Worm (Caenorhabditis elegans) whole organism, late embryonic: Measurements from ENCODE around the gene deb-1.
A peak's percentile ranks its signal among the peaks of the same experiment; 100 is the strongest.

Experiments
- C08G9.2 ChIP-seq: sonication (generic microtip); optimal IDR thresholded peaks from 2 replicates; lab custom pipeline; 2016; ENCODE audit warnings: mild to moderate bottlenecking, missing genetic modification characterization, moderate library complexity, missing compliant biosample characterization
- C38D4.7 ChIP-seq: fragments of 200-800 bp; sonication (Bioruptor generic); optimal IDR thresholded peaks from 2 replicates; lab custom pipeline; 2018; ENCODE audit warnings: mild to moderate bottlenecking, missing genetic modification characterization, moderate library complexity, missing compliant biosample characterization
- F13H6.1 ChIP-seq: sonication (generic microtip); optimal IDR thresholded peaks from 2 replicates; lab custom pipeline; 2016; ENCODE audit warnings: missing genetic modification characterization, missing compliant biosample characterization
- K02D7.2 ChIP-seq: sonication (generic microtip); optimal IDR thresholded peaks from 2 replicates; lab custom pipeline; 2017; ENCODE audit warnings: mild to moderate bottlenecking, missing genetic modification characterization, missing compliant biosample characterization
- K09A11.1 ChIP-seq: sonication (generic microtip); optimal IDR thresholded peaks from 2 replicates; lab custom pipeline; 2017; ENCODE audit warnings: antibody characterized with exemption, mild to moderate bottlenecking, missing genetic modification characterization, missing compliant biosample characterization; ENCODE audit not compliant: insufficient read depth
- T23F11.4 ChIP-seq: fragments of 200-800 bp; sonication (Bioruptor generic); optimal IDR thresholded peaks from 2 replicates; lab custom pipeline; 2018; ENCODE audit warnings: mild to moderate bottlenecking, missing genetic modification characterization, missing compliant biosample characterization
- Y22D7AL.16 ChIP-seq: sonication (generic microtip); optimal IDR thresholded peaks from 2 replicates; lab custom pipeline; 2016; ENCODE audit warnings: missing genetic modification characterization, missing compliant biosample characterization
- ama-1 ChIP-seq: fragments of 150-350 bp; optimal IDR thresholded peaks from 2 replicates; lab custom pipeline; 2014
- ceh-14 ChIP-seq: sonication (generic microtip); optimal IDR thresholded peaks from 2 replicates; lab custom pipeline; 2016; ENCODE audit warnings: missing genotype, missing genetic modification characterization, missing compliant biosample characterization
- ceh-18 ChIP-seq: sonication (generic microtip); optimal IDR thresholded peaks from 2 replicates; lab custom pipeline; 2016; ENCODE audit warnings: missing genetic modification characterization, missing compliant biosample characterization
- ceh-19 ChIP-seq: fragments of 200-800 bp; sonication (Bioruptor generic); optimal IDR thresholded peaks from 2 replicates; lab custom pipeline; 2018; ENCODE audit warnings: mild to moderate bottlenecking, missing genetic modification characterization, missing compliant biosample characterization
- ceh-2 ChIP-seq: sonication (generic microtip); optimal IDR thresholded peaks from 2 replicates; lab custom pipeline; 2016; ENCODE audit warnings: missing genotype, missing genetic modification characterization, missing compliant biosample characterization
- ceh-24 ChIP-seq: sonication (generic microtip); optimal IDR thresholded peaks from 2 replicates; lab custom pipeline; 2016; ENCODE audit warnings: mild to moderate bottlenecking, missing genetic modification characterization, missing compliant biosample characterization
- ceh-34 ChIP-seq: sonication (generic microtip); optimal IDR thresholded peaks from 2 replicates; lab custom pipeline; 2016; ENCODE audit warnings: mild to moderate bottlenecking, missing genetic modification characterization, missing compliant biosample characterization
- ceh-9 ChIP-seq: sonication (generic microtip); optimal IDR thresholded peaks from 2 replicates; lab custom pipeline; 2016; ENCODE audit warnings: mild to moderate bottlenecking, missing genetic modification characterization, inconsistent platforms, missing compliant biosample characterization
- dmd-4 ChIP-seq: sonication (generic microtip); optimal IDR thresholded peaks from 2 replicates; lab custom pipeline; 2016; ENCODE audit warnings: borderline replicate concordance, missing genetic modification characterization, missing compliant biosample characterization
- elt-2 ChIP-seq: sonication (generic microtip); optimal IDR thresholded peaks from 2 replicates; lab custom pipeline; 2016; ENCODE audit warnings: missing genetic modification reagents, missing genetic modification characterization, missing compliant biosample characterization
- fax-1 ChIP-seq: sonication (generic microtip); optimal IDR thresholded peaks from 2 replicates; lab custom pipeline; 2016; ENCODE audit warnings: missing genotype, missing genetic modification characterization, missing compliant biosample characterization
- fkh-10 ChIP-seq: fragments of 150-350 bp; optimal IDR thresholded peaks from 2 replicates; lab custom pipeline; 2014; ENCODE audit warnings: missing biosample characterization, missing genetic modification reagents, missing genetic modification characterization
- hlh-13 ChIP-seq: fragments of 200-800 bp; sonication (Bioruptor generic); optimal IDR thresholded peaks from 2 replicates; lab custom pipeline; 2018; ENCODE audit warnings: mild to moderate bottlenecking, missing genetic modification characterization, missing compliant biosample characterization
- hlh-15 ChIP-seq: sonication (generic microtip); optimal IDR thresholded peaks from 2 replicates; lab custom pipeline; 2016; ENCODE audit warnings: missing genetic modification characterization, missing compliant biosample characterization
- hlh-6 ChIP-seq: sonication (generic microtip); optimal IDR thresholded peaks from 2 replicates; lab custom pipeline; 2016; ENCODE audit warnings: missing genotype, missing genetic modification characterization, missing compliant biosample characterization
- lim-6 ChIP-seq: sonication (generic microtip); optimal IDR thresholded peaks from 2 replicates; lab custom pipeline; 2016; ENCODE audit warnings: missing genetic modification characterization, missing compliant biosample characterization
- lin-11 ChIP-seq: fragments of 200-800 bp; sonication (Bioruptor generic); optimal IDR thresholded peaks from 2 replicates; lab custom pipeline; 2018; ENCODE audit warnings: mild to moderate bottlenecking, missing genetic modification characterization, missing compliant biosample characterization
- nfya-1 ChIP-seq: sonication (generic microtip); optimal IDR thresholded peaks from 2 replicates; lab custom pipeline; 2017; ENCODE audit warnings: missing genetic modification characterization, mild to moderate bottlenecking, missing compliant biosample characterization, antibody characterized with exemption, moderate library complexity
- odd-2 ChIP-seq: sonication (generic microtip); optimal IDR thresholded peaks from 2 replicates; lab custom pipeline; 2017; ENCODE audit warnings: antibody characterized with exemption, mild to moderate bottlenecking, missing genetic modification characterization, missing compliant biosample characterization
- pag-3 ChIP-seq: sonication (generic microtip); optimal IDR thresholded peaks from 2 replicates; lab custom pipeline; 2016; ENCODE audit warnings: missing compliant biosample characterization, missing genetic modification characterization, borderline replicate concordance
- pat-9 ChIP-seq: fragments of 200-800 bp; sonication (Bioruptor generic); optimal IDR thresholded peaks from 2 replicates; lab custom pipeline; 2018; ENCODE audit warnings: mild to moderate bottlenecking, missing genetic modification characterization, moderate library complexity, missing compliant biosample characterization
- pax-1 ChIP-seq: fragments of 150-350 bp; optimal IDR thresholded peaks from 2 replicates; lab custom pipeline; 2014; ENCODE audit warnings: missing biosample characterization, missing genetic modification characterization
- pha-4 ChIP-seq: fragments of 150-350 bp; optimal IDR thresholded peaks from 2 replicates; lab custom pipeline; 2018; ENCODE audit warnings: missing biosample characterization, missing genetic modification reagents, missing genetic modification characterization
- pqm-1 ChIP-seq: sonication (generic microtip); optimal IDR thresholded peaks from 2 replicates; lab custom pipeline; 2016; ENCODE audit warnings: missing genetic modification characterization, missing compliant biosample characterization
- ref-2 ChIP-seq: sonication (generic microtip); optimal IDR thresholded peaks from 2 replicates; lab custom pipeline; 2016; ENCODE audit warnings: missing genetic modification characterization, missing compliant biosample characterization
- rnt-1 ChIP-seq: sonication (generic microtip); optimal IDR thresholded peaks from 2 replicates; lab custom pipeline; 2016; ENCODE audit warnings: missing genetic modification characterization, missing compliant biosample characterization
- sdc-2 ChIP-seq: sonication (generic microtip); optimal IDR thresholded peaks from 2 replicates; lab custom pipeline; 2016; ENCODE audit warnings: missing genotype, missing genetic modification characterization, missing compliant biosample characterization
- syd-9 ChIP-seq: sonication (generic microtip); optimal IDR thresholded peaks from 2 replicates; lab custom pipeline; 2016; ENCODE audit warnings: mild to moderate bottlenecking, missing genetic modification characterization, moderate library complexity, missing compliant biosample characterization
- tbx-2 ChIP-seq: sonication (generic microtip); optimal IDR thresholded peaks from 2 replicates; lab custom pipeline; 2016; ENCODE audit warnings: missing genetic modification characterization, missing compliant biosample characterization
- tbx-7 ChIP-seq: sonication (generic microtip); optimal IDR thresholded peaks from 2 replicates; lab custom pipeline; 2016; ENCODE audit warnings: missing genotype, missing genetic modification characterization, missing compliant biosample characterization
- ttx-3 ChIP-seq: sonication (generic microtip); optimal IDR thresholded peaks from 2 replicates; lab custom pipeline; 2016; ENCODE audit warnings: missing genetic modification reagents, missing genetic modification characterization, missing compliant biosample characterization
- unc-42 ChIP-seq: sonication (generic microtip); optimal IDR thresholded peaks from 2 replicates; lab custom pipeline; 2016; ENCODE audit warnings: missing genotype, missing genetic modification characterization, missing compliant biosample characterization
- unc-55 ChIP-seq: sonication (generic microtip); optimal IDR thresholded peaks from 2 replicates; lab custom pipeline; 2017; ENCODE audit warnings: missing biosample characterization, missing genetic modification reagents, missing genetic modification characterization
- zip-5 ChIP-seq: sonication (generic microtip); optimal IDR thresholded peaks from 2 replicates; lab custom pipeline; 2016; ENCODE audit warnings: missing genetic modification characterization, missing compliant biosample characterization
- ztf-16 ChIP-seq: sonication (generic microtip); optimal IDR thresholded peaks from 2 replicates; lab custom pipeline; 2017; ENCODE audit warnings: missing genetic modification characterization, missing compliant biosample characterization

Gene deb-1

ce11 chrIV:7114599-7114998 is 20.5 kb upstream of the deb-1 start, which contains the start of gene nas-8:
Gene nas-8, plus strand, starts transcription at chrIV:7114899.
- TF ChIP-seq tbx-2 (tag; lab: Kevin White, UChicago) (no peak), sdc-2 (tag; lab: Kevin White, UChicago) (no peak), K02D7.2 (no peak), ceh-2 (tag; lab: Kevin White, UChicago) (no peak), C38D4.7 (no peak), pax-1 (tag; lab: Kevin White, UChicago) (no peak), hlh-15 (no peak), tbx-7 (no peak), lin-11 (tag; lab: Kevin White, UChicago) (no peak), syd-9 (tag; lab: Kevin White, UChicago) (no peak), lim-6 (tag; lab: Kevin White, UChicago) (no peak), fkh-10 (GFP tag; lab: Kevin White, UChicago) (no peak), pag-3 (no peak), ama-1 (no peak), C08G9.2 (tag; lab: Kevin White, UChicago) (no peak), ceh-14 (no peak), Y22D7AL.16 (tag; lab: Kevin White, UChicago) (no peak), ztf-16 (no peak), ceh-19 (GFP tag; lab: Kevin White, UChicago) (no peak)

ce11 chrIV:7111354-7111753 is 17.3 kb upstream of the deb-1 start, which contains the start of the genes ZC477.7 and ssq-3:
Gene ZC477.7, minus strand, starts transcription at chrIV:7111454.
Gene ssq-3, plus strand, starts transcription at chrIV:7111604.
- TF ChIP-seq hlh-6, result no peak
- TF ChIP-seq K09A11.1 (tag; lab: Kevin White, UChicago), result no peak
- TF ChIP-seq ceh-24 (tag; lab: Kevin White, UChicago), result no peak

ce11 chrIV:7107893-7108292 is 13.8 kb upstream of the deb-1 start, which contains the start of gene ZC477.2:
Gene ZC477.2, plus strand, starts transcription at chrIV:7108193.
- TF ChIP-seq pha-4 (tag; lab: Kevin White, UChicago), result no peak

- TF ChIP-seq nfya-1 (peak; percentile 37), unc-42 (peak; percentile 16), odd-2 (no peak)
These were observed 9.2 kb upstream of the deb-1 start, which contains the start of the genes rde-8 and ZC477.3 for ce11 chrIV:7103211-7103679. Gene rde-8, minus strand, starts transcription at chrIV:7103261. Gene ZC477.3, plus strand, starts transcription at chrIV:7103492.

ce11 chrIV:7099377-7099776 is 5.3 kb upstream of the deb-1 start:
- TF ChIP-seq nfya-1 (peak; percentile 51), ceh-9 (tag; lab: Kevin White, UChicago) (no peak), unc-55 (GFP tag; lab: Kevin White, UChicago) (peak; percentile 21), ceh-34 (tag; lab: Kevin White, UChicago) (peak; percentile 56), pqm-1 (tag; lab: Kevin White, UChicago) (no peak), ceh-18 (tag; lab: Kevin White, UChicago) (peak; percentile 46), tbx-2 (tag; lab: Kevin White, UChicago) (peak; percentile 24)

ce11 chrIV:7098509-7099065 is 4.5 kb upstream of the deb-1 start, which contains the start of gene ZC477.4:
Gene ZC477.4, minus strand, starts transcription at chrIV:7098784.
- no peak for TF ChIP-seq odd-2
- TF ChIP-seq dmd-4, result no peak
- TF ChIP-seq ceh-2 (tag; lab: Kevin White, UChicago), result no peak
- TF ChIP-seq zip-5 (tag; lab: Kevin White, UChicago), result no peak
- TF ChIP-seq rnt-1, result peak; percentile 77
- no peak for TF ChIP-seq lim-6 (tag; lab: Kevin White, UChicago)
- peak; percentile 65 for TF ChIP-seq tbx-2 (tag; lab: Kevin White, UChicago)
- TF ChIP-seq hlh-6, result peak; percentile 55
- peak; percentile 74 for TF ChIP-seq pat-9
- no peak for TF ChIP-seq ref-2 (tag; lab: Kevin White, UChicago)
- no peak for TF ChIP-seq elt-2
- TF ChIP-seq ceh-18 (tag; lab: Kevin White, UChicago), result peak; percentile 89
- no peak for TF ChIP-seq hlh-15
- no peak for TF ChIP-seq fax-1 (tag; lab: Kevin White, UChicago)
- TF ChIP-seq F13H6.1 (tag; lab: Kevin White, UChicago), result peak; percentile 19
- TF ChIP-seq unc-42, result peak; percentile 4
- TF ChIP-seq lin-11 (tag; lab: Kevin White, UChicago), result no peak
- TF ChIP-seq T23F11.4, result no peak
- TF ChIP-seq ceh-34 (tag; lab: Kevin White, UChicago), result peak; percentile 25
- no peak for TF ChIP-seq hlh-13 (GFP tag; lab: Kevin White, UChicago)
- no peak for TF ChIP-seq ttx-3
